Fruit fly (Drosophila melanogaster) whole organism, embryonic: Measurements from ENCODE around the gene CG14105.
A peak's percentile ranks its signal among the peaks of the same experiment; 100 is the strongest.

Source experiments
- Abd-B ChIP-seq: fragments of 200-800 bp; sonication (Bioruptor generic); optimal IDR thresholded peaks from 2 replicates; lab custom pipeline; 2018; ENCODE audit warnings: missing biosample characterization, mild to moderate bottlenecking, missing genetic modification characterization, moderate library complexity
- CG11504 ChIP-seq: fragments of 200-800 bp; sonication (Bioruptor generic); optimal IDR thresholded peaks from 3 replicates; lab custom pipeline; 2019; ENCODE audit warnings: missing biosample characterization, mild to moderate bottlenecking, missing genetic modification characterization, moderate library complexity
- CG12769 ChIP-seq: fragments of 200-800 bp; sonication (Bioruptor generic); optimal IDR thresholded peaks from 2 replicates; lab custom pipeline; 2019; ENCODE audit warnings: missing biosample characterization, mild to moderate bottlenecking, missing genetic modification characterization, moderate library complexity
- CG12942 ChIP-seq: fragments of 200-800 bp; sonication (Bioruptor generic); optimal IDR thresholded peaks from 3 replicates; lab custom pipeline; 2016; ENCODE audit warnings: missing biosample characterization, missing genetic modification characterization
- CG13287 ChIP-seq: fragments of 200-800 bp; sonication (Bioruptor generic); IDR thresholded peaks from 2 replicates; pipeline ENCODE4 v1.3.6; 2022; ENCODE audit warnings: missing biosample characterization, missing genetic modification characterization; ENCODE audit not compliant: partially characterized antibody
- CG13894 ChIP-seq: fragments of 200-800 bp; sonication (Bioruptor generic); optimal IDR thresholded peaks from 3 replicates; lab custom pipeline; 2018; ENCODE audit warnings: missing biosample characterization, mild to moderate bottlenecking, missing genetic modification characterization, moderate library complexity
- CG15514 ChIP-seq: fragments of 200-800 bp; sonication (Bioruptor generic); optimal IDR thresholded peaks from 3 replicates; lab custom pipeline; 2017; ENCODE audit warnings: missing biosample characterization, missing genetic modification characterization, mild to moderate bottlenecking, moderate library complexity, missing genetic modification reagents
- CG16813 ChIP-seq: fragments of 200-800 bp; sonication (Bioruptor generic); IDR thresholded peaks from 3 replicates; pipeline ENCODE4 v1.3.6; 2022; ENCODE audit warnings: missing biosample characterization, missing genetic modification characterization; ENCODE audit not compliant: partially characterized antibody
- CG16863 ChIP-seq: fragments of 200-800 bp; sonication (Bioruptor generic); optimal IDR thresholded peaks from 3 replicates; lab custom pipeline; 2016; ENCODE audit warnings: missing biosample characterization, missing genetic modification characterization
- CG2712 ChIP-seq: fragments of 200-800 bp; optimal IDR thresholded peaks from 3 replicates; lab custom pipeline; 2019; ENCODE audit warnings: missing biosample characterization, mild to moderate bottlenecking, missing genetic modification characterization, moderate library complexity
- CG4282 ChIP-seq: fragments of 200-800 bp; sonication (Bioruptor generic); optimal IDR thresholded peaks from 2 replicates; lab custom pipeline; 2016; ENCODE audit warnings: missing biosample characterization, missing genetic modification characterization
- CG4707 ChIP-seq: fragments of 200-800 bp; sonication (Bioruptor generic); optimal IDR thresholded peaks from 2 replicates; lab custom pipeline; 2018; ENCODE audit warnings: missing biosample characterization, mild to moderate bottlenecking, missing genetic modification characterization, moderate library complexity
- CG4820 ChIP-seq: fragments of 200-800 bp; sonication (Bioruptor generic); optimal IDR thresholded peaks from 3 replicates; lab custom pipeline; 2016; ENCODE audit warnings: missing biosample characterization, missing genetic modification characterization
- CG6791 ChIP-seq: fragments of 200-800 bp; sonication (Bioruptor generic); IDR thresholded peaks from 3 replicates; pipeline ENCODE4 v1.3.6; 2022; ENCODE audit warnings: missing biosample characterization, missing genetic modification characterization; ENCODE audit not compliant: partially characterized antibody
- CG7372 ChIP-seq: fragments of 200-800 bp; sonication (Bioruptor generic); IDR thresholded peaks from 2 replicates; pipeline ENCODE4 v1.3.6; 2022; ENCODE audit warnings: missing biosample characterization, missing genetic modification characterization
- Dfd ChIP-seq, 2 experiments: fragments of >200 bp; optimal IDR thresholded peaks; 2 replicates each; lab custom pipeline; 2017; ENCODE audit warnings: missing biosample characterization in 2 of 2, missing genetic modification characterization in 2 of 2
- Dip3 ChIP-seq: fragments of 200-800 bp; sonication (Bioruptor generic); optimal IDR thresholded peaks from 3 replicates; lab custom pipeline; 2016; ENCODE audit warnings: missing biosample characterization, missing genetic modification characterization
- Ets65A ChIP-seq: fragments of 200-800 bp; sonication (Bioruptor generic); peaks from one replicate; lab custom pipeline; 2016; ENCODE audit warnings: missing biosample characterization, missing genetic modification characterization
- Hsf ChIP-seq: fragments of 200-800 bp; sonication (Bioruptor generic); optimal IDR thresholded peaks from 3 replicates; lab custom pipeline; 2016; ENCODE audit warnings: missing biosample characterization, missing genetic modification characterization
- NC2α ChIP-seq: fragments of 200-800 bp; sonication (Bioruptor generic); optimal IDR thresholded peaks from 2 replicates; lab custom pipeline; 2016; ENCODE audit warnings: missing biosample characterization, missing genetic modification characterization
- Neu2 ChIP-seq: fragments of 200-800 bp; sonication (Bioruptor generic); optimal IDR thresholded peaks from 3 replicates; lab custom pipeline; 2016; ENCODE audit warnings: missing biosample characterization, missing genetic modification characterization, borderline replicate concordance
- Opbp ChIP-seq: fragments of 200-800 bp; sonication (Bioruptor generic); IDR thresholded peaks from 3 replicates; pipeline ENCODE4 v1.3.6; 2022; ENCODE audit warnings: missing biosample characterization, missing genetic modification characterization; ENCODE audit not compliant: partially characterized antibody
- bab2 ChIP-seq: fragments of 200-800 bp; sonication (Bioruptor generic); optimal IDR thresholded peaks from 2 replicates; lab custom pipeline; 2016; ENCODE audit warnings: missing biosample characterization, missing genetic modification characterization
- cwo ChIP-seq: fragments of 200-800 bp; sonication (Bioruptor generic); optimal IDR thresholded peaks from 3 replicates; lab custom pipeline; 2017; ENCODE audit warnings: missing biosample characterization, missing genetic modification characterization, mild to moderate bottlenecking, moderate library complexity, missing genetic modification reagents
- da ChIP-seq: fragments of 200-800 bp; sonication (Bioruptor generic); optimal IDR thresholded peaks from 2 replicates; lab custom pipeline; 2016; ENCODE audit warnings: missing biosample characterization, missing genetic modification characterization
- dimm ChIP-seq: fragments of 200-800 bp; sonication (Bioruptor generic); IDR thresholded peaks from 2 replicates; pipeline ENCODE4 v1.3.6; 2022; ENCODE audit warnings: missing biosample characterization, missing genetic modification characterization
- fd102C ChIP-seq: fragments of 200-800 bp; sonication (Bioruptor generic); optimal IDR thresholded peaks from 2 replicates; lab custom pipeline; 2018; ENCODE audit warnings: missing biosample characterization, mild to moderate bottlenecking, missing genetic modification characterization, moderate library complexity
- gcm ChIP-seq: fragments of 200-800 bp; sonication (Bioruptor generic); optimal IDR thresholded peaks from 2 replicates; lab custom pipeline; 2019; ENCODE audit warnings: missing biosample characterization, mild to moderate bottlenecking, missing genetic modification characterization, moderate library complexity
- gcm2 ChIP-seq: fragments of 200-800 bp; sonication (Bioruptor generic); optimal IDR thresholded peaks from 2 replicates; lab custom pipeline; 2016; ENCODE audit warnings: missing biosample characterization, missing genetic modification characterization
- gfzf ChIP-seq: fragments of 200-800 bp; sonication (Bioruptor generic); optimal IDR thresholded peaks from 2 replicates; lab custom pipeline; 2016; ENCODE audit warnings: missing biosample characterization, mild to moderate bottlenecking, missing genetic modification characterization, moderate library complexity
- lbe ChIP-seq: fragments of 200-800 bp; sonication (Bioruptor generic); optimal IDR thresholded peaks from 2 replicates; lab custom pipeline; 2016; ENCODE audit warnings: missing biosample characterization, mild to moderate bottlenecking, missing genetic modification characterization
- psq ChIP-seq: fragments of 200-800 bp; sonication (Bioruptor generic); optimal IDR thresholded peaks from 2 replicates; lab custom pipeline; 2017; ENCODE audit warnings: missing biosample characterization, missing genetic modification characterization
- sens ChIP-seq: fragments of 200-800 bp; sonication (Bioruptor generic); peaks from one replicate; lab custom pipeline; 2016; ENCODE audit warnings: missing biosample characterization, missing genetic modification characterization
- so ChIP-seq: fragments of 200-800 bp; sonication (Bioruptor generic); IDR thresholded peaks from 3 replicates; pipeline ENCODE4 v1.3.6; 2022; ENCODE audit warnings: missing biosample characterization, missing genetic modification characterization
- toy ChIP-seq: fragments of 200-800 bp; sonication (Bioruptor generic); IDR thresholded peaks from 2 replicates; pipeline ENCODE4 v1.3.6; 2022; ENCODE audit warnings: missing biosample characterization, missing genetic modification characterization
- unc-4 ChIP-seq: fragments of 200-800 bp; sonication (Bioruptor generic); IDR thresholded peaks from 2 replicates; pipeline ENCODE4 v1.3.6; 2022; ENCODE audit warnings: missing biosample characterization, missing genetic modification characterization; ENCODE audit not compliant: partially characterized antibody
- zen ChIP-seq: fragments of 200-800 bp; sonication (Bioruptor generic); optimal IDR thresholded peaks from 3 replicates; lab custom pipeline; 2018; ENCODE audit warnings: missing biosample characterization, mild to moderate bottlenecking, missing genetic modification characterization, moderate library complexity

Gene CG14105

dm6 chr3L:13430171-13430570 is 3.7 kb upstream of the CG14105 start:
- TF ChIP-seq da (no peak), Dfd (GFP tag; optimal IDR thresholded peaks at IDR 0.05; lab: Kevin White, UChicago) (peak in 1 of 2 experiments; percentile 26)

DNA sequence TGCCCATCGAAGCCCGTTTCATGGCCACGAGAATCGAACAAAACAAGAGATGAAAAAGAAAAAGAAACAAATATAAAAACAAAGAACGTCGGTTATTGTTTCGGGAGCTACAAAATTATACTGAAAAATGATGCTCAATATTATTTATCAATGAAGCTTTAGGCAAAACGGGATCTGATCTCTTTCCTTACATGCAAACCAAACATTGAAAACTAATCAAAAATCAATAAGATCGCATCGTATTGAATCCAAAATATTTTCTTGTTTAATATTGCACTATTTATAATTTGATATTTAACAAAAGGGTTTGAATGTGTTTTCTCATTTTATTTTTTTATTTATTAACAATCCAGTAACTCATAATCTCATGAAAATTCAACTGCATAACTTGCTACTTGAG is 902 bp downstream of the CG14105 start, which contains the start of gene CG14106:
Gene CG14106 (minus strand): TSS at position 101 of the 400 bp plus-strand sequence.
- TF ChIP-seq CG12942 (GFP tag; lab: Kevin White, UChicago), result no peak
- TF ChIP-seq toy, result no peak
- TF ChIP-seq unc-4 (GFP tag; lab: Robert Waterston, UW), result no peak
- no peak for TF ChIP-seq gcm
- no peak for TF ChIP-seq dimm (GFP tag; lab: Robert Waterston, UW)
- TF ChIP-seq, all 482 proteins: peak for 0

DNA sequence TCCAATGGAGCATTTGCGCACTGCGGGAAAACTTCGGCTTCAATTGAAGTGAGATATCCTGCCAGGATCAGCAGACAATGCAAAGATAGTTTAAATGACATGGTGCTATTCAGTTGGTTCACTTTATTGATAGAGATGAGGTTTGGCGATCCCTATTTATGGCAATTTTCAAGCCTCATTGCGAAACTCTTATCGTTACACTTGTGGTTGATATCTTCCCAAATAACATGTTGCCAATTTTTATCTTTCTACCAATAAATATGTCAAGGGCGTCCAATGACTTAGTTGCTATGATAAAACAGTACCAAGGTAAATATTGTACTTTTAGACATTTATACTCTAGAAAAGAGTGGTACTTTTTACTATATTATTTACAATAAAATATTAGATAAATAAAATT is 2.4 kb downstream of the CG14105 start, which contains the start of gene CG33263:
Gene CG33263 (minus strand): TSS at position 101 of the 400 bp plus-strand sequence.
- no peak for TF ChIP-seq CG4820 (GFP tag; lab: Kevin White, UChicago)
- TF ChIP-seq cwo, result no peak
- TF ChIP-seq bab2 (GFP tag; lab: Kevin White, UChicago), result no peak
- TF ChIP-seq CG16813, result no peak
- no peak for TF ChIP-seq psq (GFP tag; lab: Kevin White, UChicago)
- TF ChIP-seq CG4707 (GFP tag; lab: Kevin White, UChicago), result no peak
- TF ChIP-seq CG4282 (GFP tag; lab: Kevin White, UChicago), result no peak
- no peak for TF ChIP-seq Opbp (GFP tag; lab: Robert Waterston, UW)
- no peak for TF ChIP-seq CG15514
- TF ChIP-seq so (GFP tag; lab: Robert Waterston, UW), result no peak
- no peak for TF ChIP-seq Abd-B (GFP tag; lab: Kevin White, UChicago)
- TF ChIP-seq NC2α (GFP tag; lab: Kevin White, UChicago), result no peak
- no peak for TF ChIP-seq gfzf (GFP tag; lab: Kevin White, UChicago)
- no peak for TF ChIP-seq CG13287
- no peak for TF ChIP-seq Neu2 (GFP tag; lab: Kevin White, UChicago)
- TF ChIP-seq, all 482 proteins: peak for 0

DNA sequence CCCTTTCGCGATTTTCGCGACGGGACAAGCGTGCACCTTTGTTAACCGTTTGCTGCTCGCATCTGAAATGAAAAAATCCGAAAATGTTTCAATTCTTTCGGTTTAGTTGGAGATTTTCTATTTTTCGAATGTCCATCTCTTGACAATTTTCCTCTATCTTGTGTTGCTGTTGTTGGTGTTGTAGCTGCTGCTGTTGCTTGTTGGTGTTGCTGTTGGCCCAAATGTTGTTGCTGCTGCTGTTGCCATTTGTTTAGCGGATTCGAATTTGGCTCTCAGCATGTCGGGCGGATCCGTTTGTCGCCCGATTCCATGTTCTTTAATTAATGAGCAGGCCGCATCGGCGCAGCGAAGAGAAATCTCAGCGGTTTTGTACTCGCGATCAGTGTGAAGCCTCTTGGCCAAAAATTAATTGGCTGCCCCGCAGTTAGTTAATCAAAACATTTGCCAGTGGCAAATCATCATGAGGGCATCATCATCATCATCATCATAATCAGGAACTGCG is 4.1 kb downstream of the CG14105 start, which contains the start of gene CG32121:
Gene CG32121 (minus strand): TSS at position 51 of the 502 bp plus-strand sequence.
- TF ChIP-seq zen (no peak), Dip3 (GFP tag; lab: Kevin White, UChicago) (no peak), CG6791 (GFP tag; lab: Robert Waterston, UW) (0 out of 3 replicates have a peak, but pooled peaks have one; percentile 23), CG2712 (tag; lab: Kevin White, UChicago) (no peak), fd102C (GFP tag; lab: Kevin White, UChicago) (no peak), Ets65A (GFP tag; lab: Kevin White, UChicago) (peak; percentile 95)
- TF ChIP-seq, all 482 proteins: peak for 2

- no peak for TF ChIP-seq lbe
- no peak for TF ChIP-seq so (GFP tag; lab: Robert Waterston, UW)
- TF ChIP-seq CG7372, result peak; percentile 87
- TF ChIP-seq CG13894 (tag; lab: Kevin White, UChicago), result no peak
- no peak for TF ChIP-seq CG16863 (GFP tag; lab: Kevin White, UChicago)
- no peak for TF ChIP-seq CG11504
- no peak for TF ChIP-seq sens (GFP tag; lab: Kevin White, UChicago)
- TF ChIP-seq unc-4 (GFP tag; lab: Robert Waterston, UW), result no peak
- TF ChIP-seq gcm2 (GFP tag; lab: Kevin White, UChicago), result no peak
- TF ChIP-seq CG12769 (tag; lab: Kevin White, UChicago), result peak; percentile 67
- no peak for TF ChIP-seq Hsf
Measured at dm6 chr3L:13420212-13420611, 6.3 kb downstream of the CG14105 start.
